Fruit fly (Drosophila melanogaster) whole organism, embryonic: Measurements from ENCODE around the gene CG32708.

Source experiments
- ATbp ChIP-seq: fragments of 200-800 bp; sonication (Bioruptor generic); optimal IDR thresholded peaks from 2 replicates; lab custom pipeline; 2017; ENCODE audit warnings: missing biosample characterization, mild to moderate bottlenecking, missing genetic modification characterization, missing genetic modification reagents
- CG12391 ChIP-seq: fragments of 200-800 bp; sonication (Bioruptor generic); optimal IDR thresholded peaks from 3 replicates; lab custom pipeline; 2018; ENCODE audit warnings: missing biosample characterization, mild to moderate bottlenecking, missing genetic modification characterization, moderate library complexity
- CG13424 ChIP-seq: fragments of 200-800 bp; sonication (Bioruptor generic); optimal IDR thresholded peaks from 2 replicates; lab custom pipeline; 2019; ENCODE audit warnings: missing biosample characterization, mild to moderate bottlenecking, missing genetic modification characterization, moderate library complexity
- CG14860 ChIP-seq: fragments of 200-800 bp; sonication (Bioruptor generic); IDR thresholded peaks from 3 replicates; pipeline ENCODE4 v1.3.6; 2022; ENCODE audit warnings: missing biosample characterization, missing genetic modification characterization; ENCODE audit not compliant: partially characterized antibody
- CG15269 ChIP-seq: fragments of 200-800 bp; sonication (Bioruptor generic); optimal IDR thresholded peaks from 2 replicates; lab custom pipeline; 2018; ENCODE audit warnings: missing biosample characterization, mild to moderate bottlenecking, missing genetic modification characterization, moderate library complexity
- CG15601 ChIP-seq: fragments of 200-800 bp; sonication (Bioruptor generic); optimal IDR thresholded peaks from 3 replicates; lab custom pipeline; 2019; ENCODE audit warnings: missing biosample characterization, mild to moderate bottlenecking, missing genetic modification characterization, moderate library complexity
- CG16813 ChIP-seq: fragments of 200-800 bp; sonication (Bioruptor generic); IDR thresholded peaks from 3 replicates; pipeline ENCODE4 v1.3.6; 2022; ENCODE audit warnings: missing biosample characterization, missing genetic modification characterization; ENCODE audit not compliant: partially characterized antibody
- CG17328 ChIP-seq: fragments of 200-800 bp; sonication (Bioruptor generic); IDR thresholded peaks from 2 replicates; pipeline ENCODE4 v1.3.6; 2022; ENCODE audit warnings: missing biosample characterization, missing genetic modification characterization
- CG17359 ChIP-seq: fragments of 200-800 bp; sonication (Bioruptor generic); optimal IDR thresholded peaks from 3 replicates; lab custom pipeline; 2018; ENCODE audit warnings: missing biosample characterization, mild to moderate bottlenecking, missing genetic modification characterization, moderate library complexity
- CG1792 ChIP-seq: fragments of 200-800 bp; sonication (Bioruptor generic); optimal IDR thresholded peaks from 2 replicates; lab custom pipeline; 2016; ENCODE audit warnings: missing biosample characterization, missing genetic modification characterization
- CG2889 ChIP-seq: fragments of 200-800 bp; sonication (Bioruptor generic); IDR thresholded peaks from 3 replicates; pipeline ENCODE4 v1.3.6; 2022; ENCODE audit warnings: missing biosample characterization, missing genetic modification characterization
- CG31224 ChIP-seq: fragments of 200-800 bp; sonication (Bioruptor generic); IDR thresholded peaks from 2 replicates; pipeline ENCODE4 v1.3.6; 2022; ENCODE audit warnings: missing biosample characterization, missing genetic modification characterization
- CG3407 ChIP-seq: fragments of 200-800 bp; sonication (Bioruptor generic); optimal IDR thresholded peaks from 2 replicates; lab custom pipeline; 2018; ENCODE audit warnings: missing biosample characterization, mild to moderate bottlenecking, missing genetic modification characterization
- CG8924 ChIP-seq: fragments of 200-800 bp; optimal IDR thresholded peaks from 3 replicates; lab custom pipeline; 2019; ENCODE audit warnings: missing biosample characterization, mild to moderate bottlenecking, missing genetic modification characterization, moderate library complexity
- CG9727 ChIP-seq: fragments of 200-800 bp; sonication (Bioruptor generic); optimal IDR thresholded peaks from 3 replicates; lab custom pipeline; 2017; ENCODE audit warnings: missing biosample characterization, mild to moderate bottlenecking, missing genetic modification characterization
- CG9797 ChIP-seq: fragments of 200-800 bp; sonication (Bioruptor generic); optimal IDR thresholded peaks from 3 replicates; lab custom pipeline; 2018; ENCODE audit warnings: missing biosample characterization, mild to moderate bottlenecking, missing genetic modification characterization
- Chrac-16 ChIP-seq: fragments of 200-800 bp; sonication (Bioruptor generic); optimal IDR thresholded peaks from 3 replicates; lab custom pipeline; 2016; ENCODE audit warnings: missing biosample characterization, missing genetic modification characterization
- Dip3 ChIP-seq: fragments of 200-800 bp; sonication (Bioruptor generic); optimal IDR thresholded peaks from 3 replicates; lab custom pipeline; 2016; ENCODE audit warnings: missing biosample characterization, missing genetic modification characterization
- Dp ChIP-seq: fragments of 200-800 bp; sonication (Bioruptor generic); optimal IDR thresholded peaks from 2 replicates; lab custom pipeline; 2018; ENCODE audit warnings: missing biosample characterization, mild to moderate bottlenecking, missing genetic modification characterization, moderate library complexity
- ERR ChIP-seq: fragments of 200-800 bp; sonication (Bioruptor generic); optimal IDR thresholded peaks from 2 replicates; lab custom pipeline; 2016; ENCODE audit warnings: missing biosample characterization, missing genetic modification characterization
- Eip74EF ChIP-seq, 2 experiments: fragments of 200-800 bp in 1 of 2; fragments of >200 bp in 1 of 2; sonication (Bioruptor generic) in 1 of 2; optimal IDR thresholded peaks; 2 replicates each; lab custom pipeline; 2017 to 2019; ENCODE audit warnings: missing biosample characterization in 2 of 2, missing genetic modification characterization in 2 of 2, mild to moderate bottlenecking in 1 of 2, moderate library complexity in 1 of 2
- Hmr ChIP-seq: fragments of 200-800 bp; sonication (Bioruptor generic); optimal IDR thresholded peaks from 3 replicates; lab custom pipeline; 2017; ENCODE audit warnings: mild to moderate bottlenecking, missing biosample characterization, missing genetic modification reagents, missing genetic modification characterization
- Lim3 ChIP-seq: fragments of 200-800 bp; sonication (Bioruptor generic); IDR thresholded peaks from 2 replicates; pipeline ENCODE4 v1.3.6; 2022; ENCODE audit warnings: missing biosample characterization, missing genetic modification characterization
- Ravus ChIP-seq: fragments of 200-800 bp; sonication (Bioruptor generic); IDR thresholded peaks from 2 replicates; pipeline ENCODE4 v1.3.6; 2022; ENCODE audit warnings: missing biosample characterization, missing genetic modification characterization
- Sry-β ChIP-seq: fragments of 200-800 bp; sonication (Bioruptor generic); optimal IDR thresholded peaks from 2 replicates; lab custom pipeline; 2018; ENCODE audit warnings: missing biosample characterization, mild to moderate bottlenecking, missing genetic modification characterization, moderate library complexity
- TFAM ChIP-seq: fragments of 200-800 bp; sonication (Bioruptor generic); optimal IDR thresholded peaks from 2 replicates; lab custom pipeline; 2017; ENCODE audit warnings: missing biosample characterization, missing genetic modification characterization, inconsistent platforms
- Taf1 ChIP-seq: fragments of 200-800 bp; sonication (Bioruptor generic); IDR thresholded peaks from 2 replicates; pipeline ENCODE4 v1.3.6; 2022; ENCODE audit warnings: missing biosample characterization, missing genetic modification characterization
- Vsx1 ChIP-seq: fragments of 200-800 bp; sonication (Bioruptor generic); optimal IDR thresholded peaks from 2 replicates; lab custom pipeline; 2017; ENCODE audit warnings: missing biosample characterization, mild to moderate bottlenecking, missing genetic modification characterization, missing genetic modification reagents
- cad ChIP-seq: fragments of >200 bp; optimal IDR thresholded peaks from 2 replicates; lab custom pipeline; 2017; ENCODE audit warnings: missing biosample characterization, missing genetic modification characterization
- cato ChIP-seq: fragments of 200-800 bp; sonication (Bioruptor generic); optimal IDR thresholded peaks from 2 replicates; lab custom pipeline; 2016; ENCODE audit warnings: missing biosample characterization, missing genetic modification characterization, borderline replicate concordance
- da ChIP-seq: fragments of 200-800 bp; sonication (Bioruptor generic); optimal IDR thresholded peaks from 2 replicates; lab custom pipeline; 2016; ENCODE audit warnings: missing biosample characterization, missing genetic modification characterization
- dimm ChIP-seq: fragments of 200-800 bp; sonication (Bioruptor generic); IDR thresholded peaks from 2 replicates; pipeline ENCODE4 v1.3.6; 2022; ENCODE audit warnings: missing biosample characterization, missing genetic modification characterization
- dmrt11E ChIP-seq: fragments of 200-800 bp; sonication (Bioruptor generic); optimal IDR thresholded peaks from 3 replicates; lab custom pipeline; 2018; ENCODE audit warnings: missing biosample characterization, mild to moderate bottlenecking, missing genetic modification characterization, moderate library complexity
- en ChIP-seq: fragments of 200-800 bp; sonication (Bioruptor generic); optimal IDR thresholded peaks from 2 replicates; lab custom pipeline; 2016; ENCODE audit warnings: missing biosample characterization, missing genetic modification characterization
- gfzf ChIP-seq: fragments of 200-800 bp; sonication (Bioruptor generic); optimal IDR thresholded peaks from 2 replicates; lab custom pipeline; 2016; ENCODE audit warnings: missing biosample characterization, mild to moderate bottlenecking, missing genetic modification characterization, moderate library complexity
- grn ChIP-seq: fragments of 200-800 bp; sonication (Bioruptor generic); optimal IDR thresholded peaks from 3 replicates; lab custom pipeline; 2017; ENCODE audit warnings: missing biosample characterization, missing genetic modification characterization
- her ChIP-seq: fragments of 200-800 bp; sonication (Bioruptor generic); optimal IDR thresholded peaks from 2 replicates; lab custom pipeline; 2016; ENCODE audit warnings: missing biosample characterization, missing genetic modification characterization
- inv ChIP-seq: fragments of 200-800 bp; sonication (Bioruptor generic); IDR thresholded peaks from 2 replicates; pipeline ENCODE4 v1.3.6; 2022; ENCODE audit warnings: missing biosample characterization, missing genetic modification characterization; ENCODE audit not compliant: partially characterized antibody
- ken ChIP-seq: fragments of 200-800 bp; sonication (Bioruptor generic); IDR thresholded peaks from 3 replicates; pipeline ENCODE4 v1.3.6; 2022; ENCODE audit warnings: missing biosample characterization, missing genetic modification characterization
- knrl ChIP-seq: fragments of 200-800 bp; sonication (Bioruptor generic); IDR thresholded peaks from 3 replicates; pipeline ENCODE4 v1.3.6; 2022; ENCODE audit warnings: missing biosample characterization, missing genetic modification characterization; ENCODE audit not compliant: partially characterized antibody
- lbe ChIP-seq: fragments of 200-800 bp; sonication (Bioruptor generic); optimal IDR thresholded peaks from 2 replicates; lab custom pipeline; 2016; ENCODE audit warnings: missing biosample characterization, mild to moderate bottlenecking, missing genetic modification characterization
- lilli ChIP-seq: fragments of 200-800 bp; sonication (Bioruptor generic); optimal IDR thresholded peaks from 3 replicates; lab custom pipeline; 2016; ENCODE audit warnings: missing biosample characterization, missing genetic modification characterization
- scrt ChIP-seq: fragments of 200-800 bp; sonication (Bioruptor generic); optimal IDR thresholded peaks from 2 replicates; lab custom pipeline; 2018; ENCODE audit warnings: missing biosample characterization, mild to moderate bottlenecking, missing genetic modification characterization, moderate library complexity
- slbo ChIP-seq: fragments of 200-800 bp; sonication (Bioruptor generic); IDR thresholded peaks from 2 replicates; pipeline ENCODE4 v1.3.6; 2022; ENCODE audit warnings: missing biosample characterization, missing genetic modification characterization
- tap ChIP-seq: fragments of 200-800 bp; optimal IDR thresholded peaks from 3 replicates; lab custom pipeline; 2019; ENCODE audit warnings: missing biosample characterization, mild to moderate bottlenecking, missing genetic modification characterization, moderate library complexity
- toy ChIP-seq: fragments of 200-800 bp; sonication (Bioruptor generic); IDR thresholded peaks from 2 replicates; pipeline ENCODE4 v1.3.6; 2022; ENCODE audit warnings: missing biosample characterization, missing genetic modification characterization
- vfl ChIP-seq: fragments of 200-800 bp; sonication (Bioruptor generic); optimal IDR thresholded peaks from 2 replicates; lab custom pipeline; 2016; ENCODE audit warnings: missing biosample characterization, missing genetic modification characterization
- vnd ChIP-seq: fragments of 200-800 bp; sonication (Bioruptor generic); IDR thresholded peaks from 3 replicates; pipeline ENCODE4 v1.3.6; 2022; ENCODE audit warnings: missing biosample characterization, missing genetic modification characterization; ENCODE audit not compliant: partially characterized antibody
- vvl ChIP-seq: fragments of 200-800 bp; sonication (Bioruptor generic); IDR thresholded peaks from 2 replicates; pipeline ENCODE4 v1.3.6; 2022; ENCODE audit warnings: missing biosample characterization, missing genetic modification characterization

The CG32708 gene

dm6 chrX:9066802-9067489 lies 18.8 kb upstream of the CG32708 start (continued):
- TF ChIP-seq CG17328 (GFP tag; lab: Robert Waterston, UW) (peak; percentile 36; the same call in 1 of the 2 replicates), vfl (GFP tag; lab: Kevin White, UChicago) (no peak), knrl (GFP tag; lab: Robert Waterston, UW) (no peak), CG9797 (no peak), CG1792 (GFP tag; lab: Kevin White, UChicago) (no peak), Taf1 (GFP tag; lab: Robert Waterston, UW) (no peak), dimm (GFP tag; lab: Robert Waterston, UW) (no peak), Dip3 (GFP tag; lab: Kevin White, UChicago) (no peak), Chrac-16 (GFP tag; lab: Kevin White, UChicago) (no peak), vvl (GFP tag; lab: Robert Waterston, UW) (peak; percentile 32; the same call in 1 of the 2 replicates), Dp (GFP tag; lab: Kevin White, UChicago) (no peak), CG13424 (tag; lab: Kevin White, UChicago) (peak; percentile 18), grn (GFP tag; lab: Kevin White, UChicago) (no peak), CG17359 (tag; lab: Kevin White, UChicago) (peak; percentile 28), CG2889 (0 out of 3 replicates have a peak, but pooled peaks have one; percentile 46), Ravus (GFP tag; lab: Robert Waterston, UW) (no peak; the same call in 1 of the 2 replicates), CG14860 (GFP tag; lab: Robert Waterston, UW) (no peak), ERR (no peak), Lim3 (GFP tag; lab: Robert Waterston, UW) (no peak), en (no peak), CG12391 (peak; percentile 11), gfzf (GFP tag; lab: Kevin White, UChicago) (no peak), CG15269 (peak; percentile 46), CG9727 (GFP tag; lab: Kevin White, UChicago) (peak; percentile 10), TFAM (GFP tag; lab: Kevin White, UChicago) (no peak), Hmr (GFP tag; lab: Kevin White, UChicago) (peak; percentile 28), dmrt11E (tag; lab: Kevin White, UChicago) (no peak), CG3407 (GFP tag; lab: Kevin White, UChicago) (no peak), Eip74EF (GFP tag; optimal IDR thresholded peaks at IDR 0.05; lab: Kevin White, UChicago) (no peak), lbe (peak; percentile 64), scrt (GFP tag; lab: Kevin White, UChicago) (no peak), ATbp (no peak), lilli (no peak), cad (GFP tag; lab: Kevin White, UChicago) (no peak), Sry-β (GFP tag; lab: Kevin White, UChicago) (no peak), da (GFP tag; lab: Kevin White, UChicago) (no peak), CG31224 (no peak), CG15601 (tag; lab: Kevin White, UChicago) (no peak), tap (tag; lab: Kevin White, UChicago) (no peak), CG8924 (tag; lab: Kevin White, UChicago) (no peak), vnd (no peak), cato (GFP tag; lab: Kevin White, UChicago) (no peak), CG16813 (GFP tag; lab: Robert Waterston, UW) (no peak), slbo (GFP tag; lab: Robert Waterston, UW) (peak; percentile 56), Vsx1 (GFP tag; lab: Kevin White, UChicago) (no peak), ken (GFP tag; lab: Robert Waterston, UW) (no peak; the same call in 2 of the 3 replicates), her (GFP tag; lab: Kevin White, UChicago) (no peak), toy (GFP tag; lab: Robert Waterston, UW) (no peak), inv (GFP tag; lab: Robert Waterston, UW) (no peak)
